In the genomic region with DNA sequence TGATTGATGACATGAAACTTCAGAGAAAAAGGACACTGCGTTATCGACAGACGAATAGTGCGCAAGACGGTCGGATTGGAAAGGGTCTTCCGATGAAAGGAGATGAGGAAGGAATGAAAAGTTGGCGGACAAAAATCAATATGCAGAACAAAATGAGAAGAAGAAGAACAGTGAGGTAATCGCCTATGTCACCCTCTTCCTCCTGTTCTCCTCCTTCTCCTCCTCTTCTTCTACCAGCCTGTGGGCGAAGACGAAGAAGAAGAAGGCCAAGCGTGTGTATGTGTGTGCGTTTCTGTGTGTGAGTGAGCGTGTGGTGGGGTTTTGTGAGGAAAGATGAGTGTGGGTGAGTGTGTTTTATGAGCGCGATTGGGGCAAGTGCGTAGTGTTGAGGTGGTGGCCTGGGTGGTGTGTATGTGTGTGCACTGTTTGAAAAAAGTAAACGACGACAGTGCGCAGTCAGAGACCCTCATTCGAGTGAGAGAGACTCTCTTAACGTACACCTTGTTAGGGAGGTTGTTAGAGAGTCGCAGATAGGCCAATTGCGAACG, we compare ENCODE assay signal across 4 worm cellular contexts.
TF ChIP-seq lines count a peak whose summit lies in the region.

A gene (plus strand): TSS at position 146 of the 548 bp plus-strand sequence.

TF ChIP-seq in whole organism, L2 larva, 48 proteins besides CTCF, POLR2A, EP300 and RAD21 (continued from another document):
- TF ChIP-seq lin-39 (tag; optimal IDR thresholded peaks at IDR 0.05; lab: Kevin White, UChicago): no peak
- peak; percentile 4 for TF ChIP-seq ztf-4 (tag; optimal IDR thresholded peaks at IDR 0.05; lab: Kevin White, UChicago)
- no peak for TF ChIP-seq ztf-11 (tag; optimal IDR thresholded peaks at IDR 0.05; lab: Kevin White, UChicago)
- peak; percentile 65 for TF ChIP-seq lin-13 (GFP tag; optimal IDR thresholded peaks at IDR 0.05; lab: Kevin White, UChicago)
- TF ChIP-seq lsy-2 (tag; optimal IDR thresholded peaks at IDR 0.05; lab: Kevin White, UChicago): peak; percentile 42 to 67
- no peak for TF ChIP-seq ztf-1 (GFP tag; conservative IDR thresholded peaks at IDR 0.05; lab: Robert Waterston, UW)
- no peak for TF ChIP-seq nhr-6 (tag; optimal IDR thresholded peaks at IDR 0.05; lab: Kevin White, UChicago)
- peak; percentile 79 for TF ChIP-seq sma-3 (GFP tag; optimal IDR thresholded peaks at IDR 0.05; lab: Kevin White, UChicago)
- TF ChIP-seq nhr-12 (tag; optimal IDR thresholded peaks at IDR 0.05; lab: Kevin White, UChicago): no peak
- peak; percentile 87 for TF ChIP-seq nhr-25 (tag; optimal IDR thresholded peaks at IDR 0.05; lab: Kevin White, UChicago)
- no peak for TF ChIP-seq aly-2 (tag; optimal IDR thresholded peaks at IDR 0.05; lab: Kevin White, UChicago)
- TF ChIP-seq R02D3.7 (tag; optimal IDR thresholded peaks at IDR 0.05; lab: Kevin White, UChicago): no peak
- no peak for TF ChIP-seq elt-3 (tag; optimal IDR thresholded peaks at IDR 0.05; lab: Kevin White, UChicago)
- no peak for TF ChIP-seq elt-1 (tag; optimal IDR thresholded peaks at IDR 0.05; lab: Kevin White, UChicago)
- peak in 1 of 2 experiments; percentile 21 for TF ChIP-seq mdl-1 (tag; optimal IDR thresholded peaks at IDR 0.05; lab: Kevin White, UChicago)
- no peak for TF ChIP-seq ceh-82 (tag; optimal IDR thresholded peaks at IDR 0.05; lab: Kevin White, UChicago)
- no peak for TF ChIP-seq unc-62 (GFP tag; optimal IDR thresholded peaks at IDR 0.05; lab: Kevin White, UChicago)
- TF ChIP-seq fos-1 (tag; optimal IDR thresholded peaks at IDR 0.05; lab: Kevin White, UChicago): peak; percentile 96
- TF ChIP-seq nhr-11 (tag; optimal IDR thresholded peaks at IDR 0.05; lab: Kevin White, UChicago): no peak
- TF ChIP-seq ama-1 (optimal IDR thresholded peaks at IDR 0.05; lab: Kevin White, UChicago): no peak
- TF ChIP-seq blmp-1 (tag; optimal IDR thresholded peaks at IDR 0.05; lab: Kevin White, UChicago; ENCODE audit: insufficient read depth): peak; percentile 40
- TF ChIP-seq C34F6.9 (tag; optimal IDR thresholded peaks at IDR 0.05; lab: Kevin White, UChicago): peak; percentile 77
- TF ChIP-seq snpc-4 (tag; optimal IDR thresholded peaks at IDR 0.05; lab: Kevin White, UChicago): no peak
- no peak for TF ChIP-seq skn-1 (tag; optimal IDR thresholded peaks at IDR 0.05; lab: Kevin White, UChicago)
- TF ChIP-seq sma-9 (GFP tag; optimal IDR thresholded peaks at IDR 0.05; lab: Kevin White, UChicago): peak; percentile 26
- TF ChIP-seq sma-9 (tag; optimal IDR thresholded peaks at IDR 0.05; lab: Kevin White, UChicago): no peak
- peak; percentile 58 for TF ChIP-seq crh-2 (tag; optimal IDR thresholded peaks at IDR 0.05; lab: Kevin White, UChicago)

TF ChIP-seq in whole organism, L4 larva, 104 proteins besides CTCF, POLR2A, EP300 and RAD21 (continued from another document and continues in another):
- TF ChIP-seq ZK337.2 (GFP tag; IDR thresholded peaks at IDR 0.05; lab: Robert Waterston, UW) (no peak), nhr-41 (GFP tag; IDR thresholded peaks at IDR 0.05; lab: Robert Waterston, UW) (0 out of 2 replicates have a peak, but pooled peaks have one; percentile 38), dmd-8 (GFP tag; IDR thresholded peaks at IDR 0.05; lab: Robert Waterston, UW) (no peak), F26F4.8 (GFP tag; conservative IDR thresholded peaks at IDR 0.05; lab: Robert Waterston, UW) (no peak), R02D3.7 (tag; optimal IDR thresholded peaks at IDR 0.05; lab: Kevin White, UChicago) (no peak), Y5F2A.4 (GFP tag; optimal IDR thresholded peaks at IDR 0.05; lab: Kevin White, UChicago) (no peak), skn-1 (tag; optimal IDR thresholded peaks at IDR 0.05; lab: Kevin White, UChicago) (no peak), pha-4 (GFP tag; IDR thresholded peaks at IDR 0.05; lab: Robert Waterston, UW) (no peak; the same call in 1 of the 2 replicates), pha-4 (tag; optimal IDR thresholded peaks at IDR 0.05; lab: Kevin White, UChicago) (peak; percentile 53), snpc-1.2 (GFP tag; IDR thresholded peaks at IDR 0.05; lab: Robert Waterston, UW) (no peak), zag-1 (tag; optimal IDR thresholded peaks at IDR 0.05; lab: Kevin White, UChicago) (no peak), sdz-12 (GFP tag; optimal IDR thresholded peaks at IDR 0.05; lab: Kevin White, UChicago) (no peak), mdl-1 (tag; optimal IDR thresholded peaks at IDR 0.05; lab: Kevin White, UChicago) (peak; percentile 28 to 79), mxl-2 (GFP tag; conservative IDR thresholded peaks at IDR 0.05; lab: Robert Waterston, UW) (no peak), hlh-11 (tag; optimal IDR thresholded peaks at IDR 0.05; lab: Kevin White, UChicago) (peak; percentile 89), zfp-3 (GFP tag; conservative IDR thresholded peaks at IDR 0.05; lab: Robert Waterston, UW) (no peak), zip-2 (tag; optimal IDR thresholded peaks at IDR 0.05; lab: Kevin White, UChicago) (no peak), dpl-1 (GFP tag; optimal IDR thresholded peaks at IDR 0.05; lab: Kevin White, UChicago) (peak; percentile 47), nhr-237 (tag; optimal IDR thresholded peaks at IDR 0.05; lab: Kevin White, UChicago) (peak; percentile 27), fkh-10 (GFP tag; optimal IDR thresholded peaks at IDR 0.05; lab: Kevin White, UChicago) (no peak), ztf-7 (tag; optimal IDR thresholded peaks at IDR 0.05; lab: Kevin White, UChicago) (peak; percentile 32), zfp-2 (tag; optimal IDR thresholded peaks at IDR 0.05; lab: Kevin White, UChicago) (no peak), ama-1 (optimal IDR thresholded peaks at IDR 0.05; lab: Kevin White, UChicago) (peak; percentile 73), dmd-6 (GFP tag; IDR thresholded peaks at IDR 0.05; lab: Robert Waterston, UW) (peak; percentile 50), lsy-2 (tag; optimal IDR thresholded peaks at IDR 0.05; lab: Kevin White, UChicago) (peak; percentile 77 to 78), D1046.2 (GFP tag; IDR thresholded peaks at IDR 0.05; lab: Robert Waterston, UW) (no peak), zip-11 (GFP tag; IDR thresholded peaks at IDR 0.05; lab: Robert Waterston, UW) (no peak), ceh-28 (tag; optimal IDR thresholded peaks at IDR 0.05; lab: Kevin White, UChicago) (peak; percentile 47), ZK546.5 (tag; optimal IDR thresholded peaks at IDR 0.05; lab: Kevin White, UChicago) (no peak), mxl-3 (GFP tag; optimal IDR thresholded peaks at IDR 0.05; lab: Kevin White, UChicago) (peak; percentile 81), dmd-9 (GFP tag; IDR thresholded peaks at IDR 0.05; lab: Robert Waterston, UW) (no peak), aly-2 (tag; optimal IDR thresholded peaks at IDR 0.05; lab: Kevin White, UChicago) (no peak), daf-12 (tag; optimal IDR thresholded peaks at IDR 0.05; lab: Kevin White, UChicago) (no peak), nhr-28 (tag; optimal IDR thresholded peaks at IDR 0.05; lab: Kevin White, UChicago) (peak; percentile 83), T20F7.1 (GFP tag; optimal IDR thresholded peaks at IDR 0.05; lab: Kevin White, UChicago) (no peak)

TF ChIP-seq in whole organism, late embryonic, 69 proteins besides CTCF, POLR2A, EP300 and RAD21 (continued from another document and continues in another):
- TF ChIP-seq unc-3 (GFP tag; conservative IDR thresholded peaks at IDR 0.05; lab: Robert Waterston, UW): no peak
- no peak for TF ChIP-seq unc-3 (tag; optimal IDR thresholded peaks at IDR 0.05; lab: Kevin White, UChicago)
- peak; percentile 78 for TF ChIP-seq ceh-18 (tag; optimal IDR thresholded peaks at IDR 0.05; lab: Kevin White, UChicago)
- TF ChIP-seq K09A11.1 (tag; optimal IDR thresholded peaks at IDR 0.05; lab: Kevin White, UChicago; ENCODE audit: insufficient read depth): peak; percentile 20
- peak; percentile 46 for TF ChIP-seq hlh-30 (tag; optimal IDR thresholded peaks at IDR 0.05; lab: Kevin White, UChicago; ENCODE audit: insufficient read depth)
- TF ChIP-seq nhr-232 (tag; optimal IDR thresholded peaks at IDR 0.05; lab: Kevin White, UChicago): peak; percentile 58
- peak; percentile 47 for TF ChIP-seq sox-4 (tag; optimal IDR thresholded peaks at IDR 0.05; lab: Kevin White, UChicago)
- no peak for TF ChIP-seq Y22D7AL.16 (tag; optimal IDR thresholded peaks at IDR 0.05; lab: Kevin White, UChicago)
- TF ChIP-seq ceh-24 (tag; optimal IDR thresholded peaks at IDR 0.05; lab: Kevin White, UChicago): no peak
- TF ChIP-seq pha-4 (tag; optimal IDR thresholded peaks at IDR 0.05; lab: Kevin White, UChicago): no peak
- TF ChIP-seq sox-2 (GFP tag; IDR thresholded peaks at IDR 0.05; lab: Robert Waterston, UW): no peak
- TF ChIP-seq C08G9.2 (tag; optimal IDR thresholded peaks at IDR 0.05; lab: Kevin White, UChicago): peak; percentile 55
- TF ChIP-seq npax-4 (tag; optimal IDR thresholded peaks at IDR 0.05; lab: Kevin White, UChicago): no peak
- TF ChIP-seq ceh-48 (tag; optimal IDR thresholded peaks at IDR 0.05; lab: Kevin White, UChicago): no peak
- TF ChIP-seq elt-2 (tag; optimal IDR thresholded peaks at IDR 0.05; lab: Kevin White, UChicago): peak; percentile 81
- TF ChIP-seq ceh-34 (tag; optimal IDR thresholded peaks at IDR 0.05; lab: Kevin White, UChicago): peak; percentile 72
- peak; percentile 55 for TF ChIP-seq syd-9 (tag; optimal IDR thresholded peaks at IDR 0.05; lab: Kevin White, UChicago)
- TF ChIP-seq dve-1 (tag; optimal IDR thresholded peaks at IDR 0.05; lab: Kevin White, UChicago): peak; percentile 41
- TF ChIP-seq lim-6 (tag; optimal IDR thresholded peaks at IDR 0.05; lab: Kevin White, UChicago): no peak
- TF ChIP-seq unc-42 (tag; optimal IDR thresholded peaks at IDR 0.05; lab: Kevin White, UChicago): peak; percentile 48
- TF ChIP-seq nhr-11 (tag; optimal IDR thresholded peaks at IDR 0.05; lab: Kevin White, UChicago): no peak
- no peak for TF ChIP-seq ceh-6 (GFP tag; optimal IDR thresholded peaks at IDR 0.05; lab: Kevin White, UChicago)
- TF ChIP-seq madf-2 (tag; optimal IDR thresholded peaks at IDR 0.05; lab: Kevin White, UChicago): peak; percentile 80
- no peak for TF ChIP-seq hlh-13 (GFP tag; optimal IDR thresholded peaks at IDR 0.05; lab: Kevin White, UChicago)
- no peak for TF ChIP-seq ets-4 (tag; optimal IDR thresholded peaks at IDR 0.05; lab: Kevin White, UChicago)
- peak; percentile 68 for TF ChIP-seq ceh-31 (tag; optimal IDR thresholded peaks at IDR 0.05; lab: Kevin White, UChicago)
- TF ChIP-seq ceh-22 (tag; optimal IDR thresholded peaks at IDR 0.05; lab: Kevin White, UChicago): no peak
- TF ChIP-seq C38D4.7 (GFP tag; optimal IDR thresholded peaks at IDR 0.05; lab: Kevin White, UChicago): no peak
- peak; percentile 90 for TF ChIP-seq rnt-1 (tag; optimal IDR thresholded peaks at IDR 0.05; lab: Kevin White, UChicago)
- TF ChIP-seq ttx-3 (tag; optimal IDR thresholded peaks at IDR 0.05; lab: Kevin White, UChicago): no peak
- peak; percentile 2 for TF ChIP-seq tbx-7 (tag; optimal IDR thresholded peaks at IDR 0.05; lab: Kevin White, UChicago)
- TF ChIP-seq sdc-2 (tag; optimal IDR thresholded peaks at IDR 0.05; lab: Kevin White, UChicago): peak; percentile 81
- TF ChIP-seq dmd-4 (tag; optimal IDR thresholded peaks at IDR 0.05; lab: Kevin White, UChicago; ENCODE audit: borderline replicate concordance): no peak
- peak; percentile 21 for TF ChIP-seq che-1 (tag; optimal IDR thresholded peaks at IDR 0.05; lab: Kevin White, UChicago)
- peak; percentile 10 for TF ChIP-seq pat-9 (tag; optimal IDR thresholded peaks at IDR 0.05; lab: Kevin White, UChicago)
- TF ChIP-seq ahr-1 (tag; optimal IDR thresholded peaks at IDR 0.05; lab: Kevin White, UChicago): no peak
- no peak for TF ChIP-seq zip-5 (tag; optimal IDR thresholded peaks at IDR 0.05; lab: Kevin White, UChicago)

TF ChIP-seq in whole organism, mixed stage, embryonic, 35 proteins besides CTCF, POLR2A, EP300 and RAD21 (continued from another document):
- TF ChIP-seq nhr-76 (tag; optimal IDR thresholded peaks at IDR 0.05; lab: Kevin White, UChicago) (no peak), nhr-237 (tag; optimal IDR thresholded peaks at IDR 0.05; lab: Kevin White, UChicago) (peak; percentile 52), ceh-83 (GFP tag; optimal IDR thresholded peaks at IDR 0.05; lab: Kevin White, UChicago) (no peak), elt-1 (tag; optimal IDR thresholded peaks at IDR 0.05; lab: Kevin White, UChicago; ENCODE audit: borderline replicate concordance, insufficient read depth) (peak; percentile 48), lin-13 (tag; optimal IDR thresholded peaks at IDR 0.05; lab: Kevin White, UChicago) (peak; percentile 76), sem-2 (GFP tag; optimal IDR thresholded peaks at IDR 0.05; lab: Kevin White, UChicago) (peak; percentile 23), blmp-1 (tag; optimal IDR thresholded peaks at IDR 0.05; lab: Kevin White, UChicago) (no peak)
